Worm (Caenorhabditis elegans) whole organism, L4 larva: Measurements from ENCODE around the gene mrps-34.
A peak's percentile ranks its signal among the peaks of the same experiment; 100 is the strongest.

ENCODE experiments used
- D1046.2 ChIP-seq: fragments of 200-800 bp; sonication (Bioruptor generic); IDR thresholded peaks from 2 replicates; pipeline ENCODE4 v1.3.6; 2022; ENCODE audit warnings: missing genetic modification characterization, missing compliant biosample characterization
- F49E8.2 ChIP-seq: sonication (generic microtip); optimal IDR thresholded peaks from 2 replicates; lab custom pipeline; 2016; ENCODE audit warnings: missing compliant biosample characterization, mild to moderate bottlenecking, missing genetic modification characterization, borderline replicate concordance
- R02D3.7 ChIP-seq: fragments of 150-350 bp; sonication (generic microtip); optimal IDR thresholded peaks from 3 replicates; lab custom pipeline; 2014; ENCODE audit warnings: missing biosample characterization, missing genetic modification characterization
- T20F7.1 ChIP-seq: fragments of 200-800 bp; sonication (Bioruptor generic); optimal IDR thresholded peaks from 2 replicates; lab custom pipeline; 2018; ENCODE audit warnings: mild to moderate bottlenecking, missing genetic modification characterization, missing compliant biosample characterization
- T26A8.4 ChIP-seq: fragments of 200-800 bp; sonication (Bioruptor generic); IDR thresholded peaks from 2 replicates; pipeline ENCODE4 v1.3.6; 2022; ENCODE audit warnings: missing genetic modification characterization, missing compliant biosample characterization
- Y75B8A.6 ChIP-seq: fragments of 200-800 bp; sonication (Bioruptor generic); IDR thresholded peaks from 2 replicates; pipeline ENCODE4 v1.3.6; 2022; ENCODE audit warnings: missing genetic modification reagents, missing genetic modification characterization, missing compliant biosample characterization
- ZK337.2 ChIP-seq: fragments of 200-800 bp; sonication (Bioruptor generic); IDR thresholded peaks from 2 replicates; pipeline ENCODE4 v1.3.6; 2022; ENCODE audit warnings: missing genetic modification reagents, missing genetic modification characterization, missing compliant biosample characterization
- aha-1 ChIP-seq: fragments of 150-350 bp; peaks from one replicate; lab custom pipeline; 2014; ENCODE audit warnings: missing biosample characterization, missing genetic modification characterization
- aly-2 ChIP-seq: sonication (generic microtip); optimal IDR thresholded peaks from 2 replicates; lab custom pipeline; 2018; ENCODE audit warnings: missing biosample characterization, missing genetic modification characterization
- ama-1 ChIP-seq: fragments of 150-350 bp; optimal IDR thresholded peaks from 2 replicates; lab custom pipeline; 2014; ENCODE audit warnings: inconsistent platforms, mixed read lengths
- arid-1 ChIP-seq: fragments of 200-800 bp; sonication (Bioruptor generic); conservative IDR thresholded peaks from 2 replicates; pipeline ENCODE4 v1.3.6; 2022; ENCODE audit warnings: missing genetic modification reagents, missing genetic modification characterization, missing compliant biosample characterization
- ceh-62 ChIP-seq: sonication (generic microtip); optimal IDR thresholded peaks from 2 replicates; lab custom pipeline; 2017; ENCODE audit warnings: missing biosample characterization, missing genetic modification characterization
- ceh-82 ChIP-seq: sonication (generic microtip); optimal IDR thresholded peaks from 2 replicates; lab custom pipeline; 2017; ENCODE audit warnings: missing biosample characterization, missing genetic modification characterization
- daf-12 ChIP-seq: fragments of 150-350 bp; optimal IDR thresholded peaks from 2 replicates; lab custom pipeline; 2014; ENCODE audit warnings: missing biosample characterization, missing genetic modification reagents, missing genetic modification characterization
- daf-16 ChIP-seq, 3 experiments: sonication (generic microtip); optimal IDR thresholded peaks; 2 replicates each; lab custom pipeline; 2016 to 2017; ENCODE audit warnings: missing genetic modification characterization in 3 of 3, missing genetic modification reagents in 3 of 3, mild to moderate bottlenecking in 2 of 3, missing compliant biosample characterization in 2 of 3, missing biosample characterization in 1 of 3, moderate library complexity in 1 of 3
- dmd-9 ChIP-seq: fragments of 200-800 bp; sonication (Bioruptor generic); IDR thresholded peaks from 2 replicates; pipeline ENCODE4 v1.3.6; 2022; ENCODE audit warnings: missing genetic modification reagents, missing genetic modification characterization, missing compliant biosample characterization
- dpl-1 ChIP-seq: fragments of 150-350 bp; optimal IDR thresholded peaks from 2 replicates; lab custom pipeline; 2014; ENCODE audit warnings: missing biosample characterization, missing genetic modification reagents, missing genetic modification characterization
- fkh-10 ChIP-seq: fragments of 150-350 bp; optimal IDR thresholded peaks from 2 replicates; lab custom pipeline; 2014; ENCODE audit warnings: missing biosample characterization, missing genetic modification reagents, missing genetic modification characterization
- lin-38 ChIP-seq: fragments of 200-800 bp; sonication (Bioruptor generic); IDR thresholded peaks from 2 replicates; pipeline ENCODE4 v1.3.6; 2022; ENCODE audit warnings: missing genetic modification reagents, missing genetic modification characterization, missing compliant biosample characterization
- lir-3 ChIP-seq: sonication (generic microtip); optimal IDR thresholded peaks from 2 replicates; lab custom pipeline; 2016; ENCODE audit warnings: mild to moderate bottlenecking, missing genetic modification characterization, missing compliant biosample characterization
- madf-5 ChIP-seq, 2 experiments: fragments of 200-800 bp; sonication (Bioruptor generic); IDR thresholded peaks; 2 replicates each; pipeline ENCODE4 v1.3.6; 2022; ENCODE audit warnings: missing compliant biosample characterization in 2 of 2, missing genetic modification characterization in 2 of 2
- mdl-1 ChIP-seq, 2 experiments: fragments of 150-350 bp in 1 of 2; sonication (generic microtip) in 1 of 2; optimal IDR thresholded peaks; 2 replicates each; lab custom pipeline; 2014 to 2017; ENCODE audit warnings: missing biosample characterization in 2 of 2, missing genetic modification characterization in 2 of 2
- mdt-29 ChIP-seq: fragments of 200-800 bp; sonication (Bioruptor generic); IDR thresholded peaks from 2 replicates; pipeline ENCODE4 v1.3.6; 2022; ENCODE audit warnings: missing genetic modification reagents, missing genetic modification characterization, missing compliant biosample characterization
- mes-2 ChIP-seq: sonication (generic microtip); optimal IDR thresholded peaks from 2 replicates; lab custom pipeline; 2016; ENCODE audit warnings: missing genotype, mild to moderate bottlenecking, missing genetic modification characterization, missing compliant biosample characterization; ENCODE audit not compliant: poor library complexity, severe bottlenecking
- mxl-2 ChIP-seq: fragments of 200-800 bp; sonication (Bioruptor generic); conservative IDR thresholded peaks from 2 replicates; pipeline ENCODE4 v1.3.6; 2022; ENCODE audit warnings: missing genetic modification reagents, missing genetic modification characterization, missing compliant biosample characterization
- nhr-10 ChIP-seq: fragments of 150-350 bp; optimal IDR thresholded peaks from 2 replicates; lab custom pipeline; 2014; ENCODE audit warnings: missing biosample characterization, missing genetic modification characterization
- nhr-102 ChIP-seq: sonication (generic microtip); optimal IDR thresholded peaks from 2 replicates; lab custom pipeline; 2016; ENCODE audit warnings: mild to moderate bottlenecking, missing genetic modification characterization, moderate library complexity, missing compliant biosample characterization
- nhr-11 ChIP-seq: fragments of 150-350 bp; optimal IDR thresholded peaks from 2 replicates; lab custom pipeline; 2014; ENCODE audit warnings: missing biosample characterization, missing genetic modification characterization
- nhr-41 ChIP-seq: fragments of 200-800 bp; sonication (Bioruptor generic); IDR thresholded peaks from 2 replicates; pipeline ENCODE4 v1.3.6; 2022; ENCODE audit warnings: missing genetic modification reagents, missing genetic modification characterization, missing compliant biosample characterization
- nhr-42 ChIP-seq: fragments of 200-800 bp; sonication (Bioruptor generic); IDR thresholded peaks from 2 replicates; pipeline ENCODE4 v1.3.6; 2022; ENCODE audit warnings: missing genetic modification characterization, missing compliant biosample characterization
- nhr-48 ChIP-seq: sonication (generic microtip); optimal IDR thresholded peaks from 2 replicates; lab custom pipeline; 2016; ENCODE audit warnings: mild to moderate bottlenecking, missing genetic modification characterization, missing compliant biosample characterization
- nhr-6 ChIP-seq: fragments of 150-350 bp; optimal IDR thresholded peaks from 2 replicates; lab custom pipeline; 2014; ENCODE audit warnings: missing biosample characterization, missing genetic modification characterization
- nhr-76 ChIP-seq: fragments of 150-350 bp; optimal IDR thresholded peaks from 2 replicates; lab custom pipeline; 2014; ENCODE audit warnings: missing biosample characterization, missing genetic modification characterization
- php-3 ChIP-seq: fragments of 200-800 bp; sonication (Bioruptor generic); IDR thresholded peaks from 2 replicates; pipeline ENCODE4 v1.3.6; 2022; ENCODE audit warnings: missing genetic modification reagents, missing genetic modification characterization, missing compliant biosample characterization
- pqm-1 ChIP-seq: sonication (generic microtip); optimal IDR thresholded peaks from 2 replicates; lab custom pipeline; 2017; ENCODE audit warnings: missing biosample characterization, missing genetic modification characterization
- rbr-2 ChIP-seq: sonication (generic microtip); optimal IDR thresholded peaks from 2 replicates; lab custom pipeline; 2016; ENCODE audit warnings: missing genotype, missing genetic modification characterization, missing compliant biosample characterization
- snpc-4 ChIP-seq: fragments of 150-350 bp; optimal IDR thresholded peaks from 2 replicates; lab custom pipeline; 2014; ENCODE audit warnings: missing biosample characterization, missing genetic modification characterization
- spr-1 ChIP-seq: sonication (generic microtip); optimal IDR thresholded peaks from 2 replicates; lab custom pipeline; 2016; ENCODE audit warnings: mild to moderate bottlenecking, missing genetic modification characterization, missing compliant biosample characterization
- tra-1 ChIP-seq: fragments of 200-800 bp; sonication (Bioruptor generic); IDR thresholded peaks from 2 replicates; pipeline ENCODE4 v1.3.6; 2022; ENCODE audit warnings: missing genetic modification reagents, missing genetic modification characterization, missing compliant biosample characterization
- unc-130 ChIP-seq: sonication (generic microtip); optimal IDR thresholded peaks from 2 replicates; lab custom pipeline; 2016; ENCODE audit warnings: missing genetic modification reagents, missing genetic modification characterization, missing compliant biosample characterization
- unc-62 ChIP-seq, 3 experiments: fragments of 150-350 bp in 1 of 3; sonication (generic microtip); optimal IDR thresholded peaks in 2 of 3; peaks in 1 of 3; 1 replicate in 1 of 3; 2 replicates in 2 of 3; lab custom pipeline; 2014 to 2017; ENCODE audit warnings: missing biosample characterization in 3 of 3, missing genetic modification characterization in 3 of 3, missing genetic modification reagents in 3 of 3, missing genotype in 1 of 3
- vab-7 ChIP-seq: fragments of 200-800 bp; sonication (Bioruptor generic); IDR thresholded peaks from 2 replicates; pipeline ENCODE4 v1.3.6; 2022; ENCODE audit warnings: missing genetic modification reagents, missing genetic modification characterization, missing compliant biosample characterization
- zfp-2 ChIP-seq: sonication (generic microtip); optimal IDR thresholded peaks from 2 replicates; lab custom pipeline; 2016; ENCODE audit warnings: mild to moderate bottlenecking, missing genetic modification characterization, missing compliant biosample characterization

mrps-34 gene

ce11 chrIII:4523411-4523810, 18.8 kb downstream of the mrps-34 start:
- peak in 1 of 2 experiments; percentile 89 for TF ChIP-seq unc-62 (GFP tag; optimal IDR thresholded peaks at IDR 0.05 in 1 of 2; lab: Kevin White, UChicago)
- no peak for TF ChIP-seq unc-62 (tag; optimal IDR thresholded peaks at IDR 0.05; lab: Kevin White, UChicago)
- TF ChIP-seq T20F7.1 (GFP tag; lab: Kevin White, UChicago) = no peak
- no peak for TF ChIP-seq aha-1 (tag; lab: Kevin White, UChicago)
- TF ChIP-seq nhr-10 (tag; lab: Kevin White, UChicago) = no peak
- TF ChIP-seq mes-2 (tag; lab: Kevin White, UChicago) = no peak

DNA sequence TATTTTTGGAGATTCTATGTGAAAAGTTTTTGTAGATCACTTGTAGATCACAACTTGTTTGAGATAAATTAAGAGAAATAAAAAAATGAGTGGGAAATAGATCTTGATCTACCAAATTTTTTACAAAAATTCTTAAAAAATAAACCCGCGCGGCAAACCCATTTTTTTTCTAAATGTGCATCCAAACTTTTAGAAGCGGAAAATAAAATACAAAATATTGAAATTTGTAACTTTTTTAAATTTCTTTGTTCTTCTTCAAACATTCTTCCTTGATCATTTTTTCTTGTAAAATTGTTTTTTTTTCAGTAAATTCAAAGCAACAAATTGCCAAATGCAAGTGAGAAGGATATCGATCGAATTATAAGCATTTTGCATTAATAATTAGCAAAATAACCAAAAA, 22.2 kb downstream of the mrps-34 start, which contains the start of gene cdh-4:
TSS of gene cdh-4 (plus strand) at position 301 of the 400 bp plus-strand sequence.
- TF ChIP-seq mdl-1 (tag; optimal IDR thresholded peaks at IDR 0.05; lab: Kevin White, UChicago) (no peak), mxl-2 (GFP tag; lab: Robert Waterston, UW) (no peak), fkh-10 (GFP tag; lab: Kevin White, UChicago) (no peak), T26A8.4 (GFP tag; lab: Robert Waterston, UW) (no peak), daf-16 (GFP tag; optimal IDR thresholded peaks at IDR 0.05; lab: Kevin White, UChicago) (no peak), daf-16 (tag; optimal IDR thresholded peaks at IDR 0.05; lab: Kevin White, UChicago) (no peak), dpl-1 (GFP tag; lab: Kevin White, UChicago) (no peak), lin-38 (GFP tag; lab: Robert Waterston, UW) (no peak), nhr-6 (tag; lab: Kevin White, UChicago) (no peak), nhr-102 (no peak), ama-1 (no peak), daf-12 (tag; lab: Kevin White, UChicago) (no peak), nhr-41 (GFP tag; lab: Robert Waterston, UW) (no peak), R02D3.7 (tag; lab: Kevin White, UChicago) (no peak), F49E8.2 (tag; lab: Kevin White, UChicago) (no peak)

ce11 chrIII:4519410-4519809, 22.8 kb downstream of the mrps-34 start:
- TF ChIP-seq unc-62 (GFP tag; optimal IDR thresholded peaks at IDR 0.05 in 1 of 2; lab: Kevin White, UChicago) (peak in 1 of 2 experiments; percentile 60), unc-62 (tag; optimal IDR thresholded peaks at IDR 0.05; lab: Kevin White, UChicago) (no peak), snpc-4 (tag; lab: Kevin White, UChicago) (no peak)
- TF ChIP-seq, all 104 proteins: peak for 1

DNA sequence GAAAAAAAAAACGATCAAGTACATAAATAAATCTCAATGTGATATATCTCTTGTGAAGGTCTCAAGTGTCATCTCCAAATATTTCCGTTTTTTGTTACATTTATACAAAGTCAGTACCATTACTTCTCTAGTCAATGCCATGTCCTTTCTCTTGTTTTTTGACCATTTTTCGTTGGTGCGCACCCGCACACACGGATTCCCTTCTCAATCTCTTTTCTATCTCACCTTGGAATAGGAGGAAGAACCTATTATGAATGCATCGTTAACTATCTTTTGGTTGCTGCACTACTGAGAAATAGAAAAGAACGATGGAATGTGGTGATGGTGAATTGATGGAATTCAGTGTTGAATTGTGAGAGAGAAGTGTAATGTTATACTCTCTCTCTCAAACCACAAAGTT, 24.5 kb downstream of the mrps-34 start:
- TF ChIP-seq pqm-1 (no peak), nhr-6 (tag; lab: Kevin White, UChicago) (no peak), lir-3 (tag; lab: Kevin White, UChicago) (no peak), mdt-29 (GFP tag; lab: Robert Waterston, UW) (no peak), mes-2 (tag; lab: Kevin White, UChicago) (no peak), aly-2 (tag; lab: Kevin White, UChicago) (no peak), T26A8.4 (GFP tag; lab: Robert Waterston, UW) (no peak), php-3 (GFP tag; lab: Robert Waterston, UW) (no peak), madf-5 (GFP tag; IDR thresholded peaks at IDR 0.05; lab: Robert Waterston, UW) (no peak), tra-1 (GFP tag; lab: Robert Waterston, UW) (no peak), unc-130 (GFP tag; lab: Kevin White, UChicago) (no peak), nhr-11 (tag; lab: Kevin White, UChicago) (no peak), ceh-82 (tag; lab: Kevin White, UChicago) (no peak), snpc-4 (tag; lab: Kevin White, UChicago) (no peak), nhr-48 (tag; lab: Kevin White, UChicago) (no peak)

ce11 chrIII:4515173-4515572, 27.1 kb downstream of the mrps-34 start:
- TF ChIP-seq arid-1 (GFP tag; lab: Robert Waterston, UW) (no peak), ZK337.2 (no peak), vab-7 (no peak), D1046.2 (GFP tag; lab: Robert Waterston, UW) (no peak), nhr-42 (GFP tag; lab: Robert Waterston, UW) (no peak), fkh-10 (GFP tag; lab: Kevin White, UChicago) (no peak), mxl-2 (GFP tag; lab: Robert Waterston, UW) (no peak), zfp-2 (tag; lab: Kevin White, UChicago) (no peak), dmd-9 (no peak), unc-130 (GFP tag; lab: Kevin White, UChicago) (no peak), Y75B8A.6 (GFP tag; lab: Robert Waterston, UW) (no peak), nhr-76 (tag; lab: Kevin White, UChicago) (no peak), nhr-41 (GFP tag; lab: Robert Waterston, UW) (no peak), ceh-62 (tag; lab: Kevin White, UChicago) (no peak), spr-1 (no peak), rbr-2 (tag; lab: Kevin White, UChicago) (no peak)
